Fruit fly (Drosophila melanogaster) whole organism, prepupa: ENCODE data around the gene GluRIIB.

Experiments used
- Blimp-1 ChIP-seq: fragments of 200-800 bp; sonication (Bioruptor generic); optimal IDR thresholded peaks from 3 replicates; lab custom pipeline; 2017; ENCODE audit warnings: missing biosample characterization, missing genetic modification characterization, mild to moderate bottlenecking, moderate library complexity, missing genetic modification reagents
- CG15336 ChIP-seq: fragments of 200-800 bp; sonication (Bioruptor generic); IDR thresholded peaks from 2 replicates; pipeline ENCODE4 v1.3.6; 2022; ENCODE audit warnings: missing biosample characterization, missing genetic modification characterization
- CG1621 ChIP-seq: fragments of 200-800 bp; sonication (Bioruptor generic); optimal IDR thresholded peaks from 3 replicates; lab custom pipeline; 2018; ENCODE audit warnings: missing biosample characterization, mild to moderate bottlenecking, missing genetic modification characterization
- CG3919 ChIP-seq: fragments of 200-800 bp; sonication (Bioruptor generic); optimal IDR thresholded peaks from 3 replicates; lab custom pipeline; 2016; ENCODE audit warnings: missing biosample characterization, missing genetic modification characterization
- CG4318 ChIP-seq: fragments of 200-800 bp; sonication (Bioruptor generic); optimal IDR thresholded peaks from 3 replicates; lab custom pipeline; 2017; ENCODE audit warnings: missing biosample characterization, mild to moderate bottlenecking, missing genetic modification characterization
- Ets21C ChIP-seq: fragments of 200-800 bp; sonication (Bioruptor generic); optimal IDR thresholded peaks from 3 replicates; lab custom pipeline; 2016; ENCODE audit warnings: missing biosample characterization, missing genetic modification characterization
- Hr38 ChIP-seq: sonication (Bioruptor generic); optimal IDR thresholded peaks from 2 replicates; lab custom pipeline; 2016; ENCODE audit warnings: missing biosample characterization, missing genetic modification characterization
- OdsH ChIP-seq: fragments of 200-800 bp; sonication (Bioruptor generic); optimal IDR thresholded peaks from 3 replicates; lab custom pipeline; 2016; ENCODE audit warnings: missing biosample characterization, missing genetic modification characterization
- Sox15 ChIP-seq: fragments of 200-800 bp; sonication (Bioruptor generic); optimal IDR thresholded peaks from 3 replicates; lab custom pipeline; 2016; ENCODE audit warnings: missing biosample characterization, missing genetic modification characterization
- dsx ChIP-seq: fragments of 200-800 bp; optimal IDR thresholded peaks from 3 replicates; lab custom pipeline; 2019; ENCODE audit warnings: missing biosample characterization, mild to moderate bottlenecking, missing genetic modification characterization, moderate library complexity; ENCODE audit not compliant: poor library complexity, severe bottlenecking
- net ChIP-seq: fragments of 200-800 bp; sonication (Bioruptor generic); optimal IDR thresholded peaks from 3 replicates; lab custom pipeline; 2016; ENCODE audit warnings: missing biosample characterization, missing genetic modification characterization
- salr ChIP-seq, 2 experiments: fragments of 200-800 bp; sonication (Bioruptor generic); optimal IDR thresholded peaks; 3 replicates each; lab custom pipeline; 2016 to 2018; ENCODE audit warnings: missing biosample characterization in 2 of 2, missing genetic modification characterization in 2 of 2, mild to moderate bottlenecking in 1 of 2
- svp ChIP-seq: fragments of 200-800 bp; sonication (Bioruptor generic); peaks from one replicate; lab custom pipeline; 2016; ENCODE audit warnings: missing biosample characterization, missing genetic modification characterization

dm6 chr2L:5517393-5517792 is 41.7 kb upstream of the GluRIIB start, which contains the start of gene CG14020:
- TF ChIP-seq Hr38 (no peak), OdsH (GFP tag; lab: Kevin White, UChicago) (no peak), svp (GFP tag; lab: Kevin White, UChicago) (no peak), CG3919 (GFP tag; lab: Kevin White, UChicago) (no peak), salr (GFP tag; optimal IDR thresholded peaks at IDR 0.05; lab: Kevin White, UChicago) (no peak), Blimp-1 (no peak), CG1621 (tag; lab: Kevin White, UChicago) (no peak), net (GFP tag; lab: Kevin White, UChicago) (no peak), CG15336 (GFP tag; lab: Robert Waterston, UW) (no peak), dsx (GFP tag; lab: Kevin White, UChicago) (no peak), Sox15 (no peak), CG4318 (GFP tag; lab: Kevin White, UChicago) (no peak), Ets21C (GFP tag; lab: Kevin White, UChicago) (no peak)
